Fruit fly (Drosophila melanogaster) whole organism, embryonic: ENCODE measurements around the gene Sec61alpha.

Source experiments
- Ada2b ChIP-seq: fragments of 200-800 bp; sonication (Bioruptor generic); IDR thresholded peaks from 2 replicates; pipeline ENCODE4 v1.3.6; 2022; ENCODE audit warnings: missing biosample characterization, missing genetic modification characterization
- Atf-2 ChIP-seq: fragments of 200-800 bp; sonication (Bioruptor generic); optimal IDR thresholded peaks from 2 replicates; lab custom pipeline; 2016; ENCODE audit warnings: missing biosample characterization, missing genetic modification characterization
- CG10274 ChIP-seq: fragments of 200-800 bp; sonication (Bioruptor generic); optimal IDR thresholded peaks from 3 replicates; lab custom pipeline; 2017; ENCODE audit warnings: missing biosample characterization, mild to moderate bottlenecking, missing genetic modification characterization
- CG10321 ChIP-seq: fragments of 200-800 bp; sonication (Bioruptor generic); IDR thresholded peaks from 2 replicates; pipeline ENCODE4 v1.3.6; 2022; ENCODE audit warnings: missing biosample characterization, missing genetic modification characterization
- CG10979 ChIP-seq: fragments of 200-800 bp; sonication (Bioruptor generic); optimal IDR thresholded peaks from 2 replicates; lab custom pipeline; 2018; ENCODE audit warnings: missing biosample characterization, mild to moderate bottlenecking, missing genetic modification characterization, moderate library complexity
- CG11504 ChIP-seq: fragments of 200-800 bp; sonication (Bioruptor generic); optimal IDR thresholded peaks from 3 replicates; lab custom pipeline; 2019; ENCODE audit warnings: missing biosample characterization, mild to moderate bottlenecking, missing genetic modification characterization, moderate library complexity
- CG11723 ChIP-seq: fragments of 200-800 bp; sonication (Bioruptor generic); optimal IDR thresholded peaks from 2 replicates; lab custom pipeline; 2017; ENCODE audit warnings: missing biosample characterization, mild to moderate bottlenecking, missing genetic modification characterization
- CG13287 ChIP-seq: fragments of 200-800 bp; sonication (Bioruptor generic); IDR thresholded peaks from 2 replicates; pipeline ENCODE4 v1.3.6; 2022; ENCODE audit warnings: missing biosample characterization, missing genetic modification characterization; ENCODE audit not compliant: partially characterized antibody
- CG15601 ChIP-seq: fragments of 200-800 bp; sonication (Bioruptor generic); optimal IDR thresholded peaks from 3 replicates; lab custom pipeline; 2019; ENCODE audit warnings: missing biosample characterization, mild to moderate bottlenecking, missing genetic modification characterization, moderate library complexity
- CG16863 ChIP-seq: fragments of 200-800 bp; sonication (Bioruptor generic); optimal IDR thresholded peaks from 3 replicates; lab custom pipeline; 2016; ENCODE audit warnings: missing biosample characterization, missing genetic modification characterization
- CG32772 ChIP-seq: fragments of 200-800 bp; sonication (Bioruptor generic); IDR thresholded peaks from 2 replicates; pipeline ENCODE4 v1.3.6; 2022; ENCODE audit warnings: missing biosample characterization, missing genetic modification characterization
- CG4360 ChIP-seq: fragments of 200-800 bp; sonication (Bioruptor generic); IDR thresholded peaks from 2 replicates; pipeline ENCODE4 v1.3.6; 2022; ENCODE audit warnings: missing biosample characterization, missing genetic modification characterization
- CG7271 ChIP-seq: fragments of 200-800 bp; sonication (Bioruptor generic); optimal IDR thresholded peaks from 2 replicates; lab custom pipeline; 2018; ENCODE audit warnings: missing biosample characterization, mild to moderate bottlenecking, missing genetic modification characterization, moderate library complexity
- CG7556 ChIP-seq: fragments of 200-800 bp; sonication (Bioruptor generic); optimal IDR thresholded peaks from 2 replicates; lab custom pipeline; 2017; ENCODE audit warnings: missing biosample characterization, mild to moderate bottlenecking, missing genetic modification characterization
- CHES-1-like ChIP-seq: fragments of 200-800 bp; sonication (Bioruptor generic); optimal IDR thresholded peaks from 2 replicates; lab custom pipeline; 2016; ENCODE audit warnings: missing biosample characterization, missing genetic modification characterization
- CTCF ChIP-seq: fragments of 200-800 bp; sonication (Bioruptor generic); optimal IDR thresholded peaks from 2 replicates; lab custom pipeline; 2017; ENCODE audit warnings: missing biosample characterization, mild to moderate bottlenecking, missing genetic modification characterization, moderate library complexity
- CoRest ChIP-seq: fragments of 200-800 bp; sonication (Bioruptor generic); optimal IDR thresholded peaks from 3 replicates; lab custom pipeline; 2018; ENCODE audit warnings: missing biosample characterization, mild to moderate bottlenecking, missing genetic modification characterization, moderate library complexity
- ERR ChIP-seq: fragments of 200-800 bp; sonication (Bioruptor generic); optimal IDR thresholded peaks from 2 replicates; lab custom pipeline; 2016; ENCODE audit warnings: missing biosample characterization, missing genetic modification characterization
- Ets65A ChIP-seq: fragments of 200-800 bp; sonication (Bioruptor generic); peaks from one replicate; lab custom pipeline; 2016; ENCODE audit warnings: missing biosample characterization, missing genetic modification characterization
- HLHmδ ChIP-seq: fragments of 200-800 bp; sonication (Bioruptor generic); optimal IDR thresholded peaks from 2 replicates; lab custom pipeline; 2018; ENCODE audit warnings: missing biosample characterization, mild to moderate bottlenecking, missing genetic modification characterization, moderate library complexity
- Hmr ChIP-seq: fragments of 200-800 bp; sonication (Bioruptor generic); optimal IDR thresholded peaks from 3 replicates; lab custom pipeline; 2017; ENCODE audit warnings: mild to moderate bottlenecking, missing biosample characterization, missing genetic modification reagents, missing genetic modification characterization
- Hsf ChIP-seq: fragments of 200-800 bp; sonication (Bioruptor generic); optimal IDR thresholded peaks from 3 replicates; lab custom pipeline; 2016; ENCODE audit warnings: missing biosample characterization, missing genetic modification characterization
- Lim3 ChIP-seq: fragments of 200-800 bp; sonication (Bioruptor generic); IDR thresholded peaks from 2 replicates; pipeline ENCODE4 v1.3.6; 2022; ENCODE audit warnings: missing biosample characterization, missing genetic modification characterization
- MBD-R2 ChIP-seq: fragments of 200-800 bp; sonication (Bioruptor generic); IDR thresholded peaks from 2 replicates; pipeline ENCODE4 v1.3.6; 2022; ENCODE audit warnings: missing biosample characterization, missing genetic modification characterization
- Myb ChIP-seq: fragments of 200-800 bp; sonication (Bioruptor generic); optimal IDR thresholded peaks from 2 replicates; lab custom pipeline; 2016; ENCODE audit warnings: missing biosample characterization, missing genetic modification characterization
- Rx ChIP-seq: fragments of 200-800 bp; sonication (Bioruptor generic); IDR thresholded peaks from 2 replicates; pipeline ENCODE4 v1.3.6; 2022; ENCODE audit warnings: missing biosample characterization, missing genetic modification characterization
- Side ChIP-seq: fragments of 200-800 bp; sonication (Bioruptor generic); optimal IDR thresholded peaks from 2 replicates; lab custom pipeline; 2016; ENCODE audit warnings: missing biosample characterization, missing genetic modification characterization
- Stat92E ChIP-seq, 3 experiments: fragments of >200 bp in 2 of 3; fragments of 200-800 bp in 1 of 3; sonication (Bioruptor generic) in 1 of 3; optimal IDR thresholded peaks; 2 replicates each; lab custom pipeline; 2017 to 2019; ENCODE audit warnings: missing biosample characterization in 3 of 3, missing genetic modification characterization in 3 of 3, mild to moderate bottlenecking in 1 of 3, moderate library complexity in 1 of 3
- ab ChIP-seq: fragments of 200-800 bp; sonication (Bioruptor generic); optimal IDR thresholded peaks from 2 replicates; lab custom pipeline; 2016; ENCODE audit warnings: missing biosample characterization, missing genetic modification characterization
- cg ChIP-seq: fragments of 200-800 bp; sonication (Bioruptor generic); optimal IDR thresholded peaks from 3 replicates; lab custom pipeline; 2019; ENCODE audit warnings: missing biosample characterization, mild to moderate bottlenecking, missing genetic modification characterization, moderate library complexity
- en ChIP-seq: fragments of 200-800 bp; sonication (Bioruptor generic); optimal IDR thresholded peaks from 2 replicates; lab custom pipeline; 2016; ENCODE audit warnings: missing biosample characterization, missing genetic modification characterization
- fd64A ChIP-seq: fragments of 200-800 bp; sonication (Bioruptor generic); optimal IDR thresholded peaks from 3 replicates; lab custom pipeline; 2018; ENCODE audit warnings: missing biosample characterization, mild to moderate bottlenecking, missing genetic modification characterization
- ftz-f1 ChIP-seq: fragments of 200-800 bp; sonication (Bioruptor generic); optimal IDR thresholded peaks from 2 replicates; lab custom pipeline; 2016; ENCODE audit warnings: missing biosample characterization, missing genetic modification characterization
- hth ChIP-seq: fragments of >200 bp; optimal IDR thresholded peaks from 2 replicates; lab custom pipeline; 2017; ENCODE audit warnings: inconsistent platforms
- ind ChIP-seq: fragments of 200-800 bp; sonication (Bioruptor generic); optimal IDR thresholded peaks from 3 replicates; lab custom pipeline; 2016; ENCODE audit warnings: missing biosample characterization, missing genetic modification characterization
- ken ChIP-seq: fragments of 200-800 bp; sonication (Bioruptor generic); IDR thresholded peaks from 3 replicates; pipeline ENCODE4 v1.3.6; 2022; ENCODE audit warnings: missing biosample characterization, missing genetic modification characterization
- nerfin-2 ChIP-seq: fragments of 200-800 bp; sonication (Bioruptor generic); IDR thresholded peaks from 2 replicates; pipeline ENCODE4 v1.3.6; 2022; ENCODE audit warnings: missing biosample characterization, missing genetic modification characterization; ENCODE audit not compliant: partially characterized antibody
- pan ChIP-seq, 4 experiments: fragments of >200 bp in 3 of 4; fragments of 200-800 bp in 1 of 4; sonication (Bioruptor generic) in 1 of 4; optimal IDR thresholded peaks in 3 of 4; IDR thresholded peaks in 1 of 4; 2 replicates each; pipeline versions ENCODE4 v1.3.6 to Lab custom; 2017 to 2022; ENCODE audit warnings: missing biosample characterization in 2 of 4, missing genetic modification characterization in 2 of 4, mixed read lengths in 1 of 4
- pita ChIP-seq: fragments of 200-800 bp; sonication (Bioruptor generic); optimal IDR thresholded peaks from 2 replicates; lab custom pipeline; 2017; ENCODE audit warnings: missing biosample characterization, mild to moderate bottlenecking, missing genetic modification characterization
- row ChIP-seq: fragments of 200-800 bp; sonication (Bioruptor generic); IDR thresholded peaks from 3 replicates; pipeline ENCODE4 v1.3.6; 2022; ENCODE audit warnings: missing biosample characterization, missing genetic modification characterization
- salm ChIP-seq: fragments of 200-800 bp; sonication (Bioruptor generic); optimal IDR thresholded peaks from 2 replicates; lab custom pipeline; 2018; ENCODE audit warnings: missing biosample characterization, mild to moderate bottlenecking, missing genetic modification characterization
- slou ChIP-seq: fragments of 200-800 bp; sonication (Bioruptor generic); optimal IDR thresholded peaks from 3 replicates; lab custom pipeline; 2016; ENCODE audit warnings: missing biosample characterization, missing genetic modification characterization
- slp2 ChIP-seq: fragments of 200-800 bp; sonication (Bioruptor generic); optimal IDR thresholded peaks from 2 replicates; lab custom pipeline; 2016; ENCODE audit warnings: missing biosample characterization, missing genetic modification characterization
- sob ChIP-seq: fragments of 200-800 bp; sonication (Bioruptor generic); IDR thresholded peaks from 2 replicates; pipeline ENCODE4 v1.3.6; 2022; ENCODE audit warnings: missing biosample characterization, missing genetic modification characterization
- tll ChIP-seq, 2 experiments: fragments of 200-800 bp in 1 of 2; fragments of >200 bp in 1 of 2; sonication (Bioruptor generic) in 1 of 2; optimal IDR thresholded peaks; 2 replicates each; lab custom pipeline; 2017 to 2019; ENCODE audit warnings: missing biosample characterization in 2 of 2, missing genetic modification characterization in 2 of 2, mild to moderate bottlenecking in 1 of 2, moderate library complexity in 1 of 2
- trem ChIP-seq: fragments of 200-800 bp; optimal IDR thresholded peaks from 3 replicates; lab custom pipeline; 2019; ENCODE audit warnings: missing biosample characterization, mild to moderate bottlenecking, missing genetic modification characterization, moderate library complexity
- unpg ChIP-seq: fragments of 200-800 bp; sonication (Bioruptor generic); optimal IDR thresholded peaks from 3 replicates; lab custom pipeline; 2018; ENCODE audit warnings: missing biosample characterization, mild to moderate bottlenecking, missing genetic modification characterization, moderate library complexity
- wdn ChIP-seq: fragments of 200-800 bp; sonication (Bioruptor generic); IDR thresholded peaks from 2 replicates; pipeline ENCODE4 v1.3.6; 2022; ENCODE audit warnings: missing biosample characterization, missing genetic modification characterization

Sec61alpha gene

DNA sequence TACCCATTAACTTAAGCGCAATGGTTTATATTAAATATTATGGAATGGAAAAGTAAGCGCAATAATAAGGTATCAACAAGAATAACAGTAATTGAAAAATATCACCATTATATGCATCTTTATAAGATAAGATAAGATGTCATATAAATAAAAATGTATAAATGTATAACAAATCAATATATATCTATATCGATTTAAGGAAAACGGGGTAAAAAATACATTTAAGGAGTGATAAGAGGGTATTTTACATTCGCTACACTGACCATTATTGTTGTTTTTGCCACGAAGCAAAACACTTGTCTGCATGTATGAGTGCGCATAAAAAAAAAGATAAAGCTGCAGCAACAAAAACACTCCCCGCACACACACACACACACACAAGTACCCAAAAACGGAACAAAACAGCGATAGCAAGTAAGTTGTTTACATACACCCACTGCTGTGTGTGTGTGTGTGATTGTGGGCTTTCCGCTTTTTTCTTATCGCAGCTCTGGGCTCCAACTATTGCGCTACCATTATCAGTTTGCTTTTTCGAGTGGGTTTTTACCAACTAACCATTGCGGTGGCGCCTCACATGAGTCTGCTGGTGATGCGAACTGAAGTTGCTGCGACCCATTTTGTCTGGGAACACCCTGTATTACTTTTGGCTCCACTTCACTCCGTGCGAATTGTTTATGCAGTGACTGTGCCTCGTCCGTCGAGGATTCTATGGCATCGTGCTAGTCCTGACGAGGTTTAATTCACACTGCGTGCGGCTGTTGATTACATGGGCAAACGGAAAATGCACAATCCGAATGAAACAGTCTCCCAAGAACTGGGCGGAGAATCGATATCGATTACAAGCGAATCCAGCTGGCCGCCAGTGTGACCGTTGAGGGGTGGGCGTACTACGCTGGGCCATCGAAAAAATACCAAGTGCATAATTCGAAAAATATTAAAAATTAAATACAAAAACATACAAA is 7.0 kb downstream of the Sec61alpha start, which contains the start of gene mmy (continued):
- peak; percentile 51 for TF ChIP-seq Ets65A (GFP tag; lab: Kevin White, UChicago)
- peak; percentile 13 for TF ChIP-seq salm (tag; lab: Kevin White, UChicago)
- TF ChIP-seq CTCF (GFP tag; lab: Kevin White, UChicago): peak; percentile 64
- peak; percentile 62 for TF ChIP-seq MBD-R2 (GFP tag; lab: Robert Waterston, UW)
- TF ChIP-seq ab: no peak
- peak; percentile 55 for TF ChIP-seq CG13287
- peak; percentile 61 for TF ChIP-seq CG10979 (tag; lab: Kevin White, UChicago)
- TF ChIP-seq Side (GFP tag; lab: Kevin White, UChicago): peak; percentile 45
- peak; percentile 72 for TF ChIP-seq HLHmδ (GFP tag; lab: Kevin White, UChicago)
- TF ChIP-seq CG10274: no peak
- peak; percentile 33 for TF ChIP-seq Myb (GFP tag; lab: Kevin White, UChicago)
- TF ChIP-seq CG7556 (GFP tag; lab: Kevin White, UChicago): peak; percentile 58
- peak; percentile 74 for TF ChIP-seq row (GFP tag; lab: Robert Waterston, UW)
- peak; percentile 54; the same call in 1 of the 2 replicates for TF ChIP-seq CG32772 (GFP tag; lab: Robert Waterston, UW)
- no peak for TF ChIP-seq tll (GFP tag; optimal IDR thresholded peaks at IDR 0.05; lab: Kevin White, UChicago)
- TF ChIP-seq CG10321 (GFP tag; lab: Robert Waterston, UW): no peak
- TF ChIP-seq CG11723 (GFP tag; lab: Kevin White, UChicago): no peak
- TF ChIP-seq Atf-2 (GFP tag; lab: Kevin White, UChicago): no peak
- TF ChIP-seq Lim3 (GFP tag; lab: Robert Waterston, UW): no peak
- TF ChIP-seq en (GFP tag; lab: Kevin White, UChicago): peak; percentile 10
- TF ChIP-seq CHES-1-like (GFP tag; lab: Kevin White, UChicago): peak; percentile 79
- TF ChIP-seq CG16863: peak; percentile 14
- TF ChIP-seq CG4360 (GFP tag; lab: Robert Waterston, UW): peak; percentile 82
- no peak for TF ChIP-seq hth (lab: Kevin White, UChicago)
- peak; percentile 51 for TF ChIP-seq fd64A
- peak; percentile 56 for TF ChIP-seq Hmr (GFP tag; lab: Kevin White, UChicago)
- 0 out of 2 replicates have a peak, but pooled peaks have one; percentile 27 for TF ChIP-seq nerfin-2 (GFP tag; lab: Robert Waterston, UW)
- no peak for TF ChIP-seq slou
- no peak; the same call in 1 of the 2 replicates for TF ChIP-seq wdn (GFP tag; lab: Robert Waterston, UW)
- TF ChIP-seq ind (GFP tag; lab: Kevin White, UChicago): peak; percentile 12
- TF ChIP-seq Rx (GFP tag; lab: Robert Waterston, UW): no peak
- no peak for TF ChIP-seq pita (GFP tag; lab: Kevin White, UChicago)
- no peak for TF ChIP-seq sob (GFP tag; lab: Robert Waterston, UW)
- TF ChIP-seq trem (tag; lab: Kevin White, UChicago): peak; percentile 38
- TF ChIP-seq Ada2b (GFP tag; lab: Robert Waterston, UW): no peak
- no peak for TF ChIP-seq CG15601 (tag; lab: Kevin White, UChicago)
- peak; percentile 98 for TF ChIP-seq cg (GFP tag; lab: Kevin White, UChicago)
- TF ChIP-seq Stat92E (GFP tag; optimal IDR thresholded peaks at IDR 0.05; lab: Kevin White, UChicago): peak in 1 of 3 experiments; percentile 32
- peak; percentile 29 for TF ChIP-seq ftz-f1 (GFP tag; lab: Kevin White, UChicago)
- TF ChIP-seq Hsf (GFP tag; lab: Kevin White, UChicago): peak; percentile 1
- TF ChIP-seq CG7271 (tag; lab: Kevin White, UChicago): peak; percentile 32
- no peak for TF ChIP-seq pan (optimal IDR thresholded peaks at IDR 0.05; lab: Kevin White, UChicago)
- peak in 1 of 2 experiments; percentile 30 for TF ChIP-seq pan (GFP tag; optimal IDR thresholded peaks at IDR 0.05 in 1 of 2, IDR thresholded peaks at IDR 0.05 in 1 of 2)
- TF ChIP-seq CoRest (tag; lab: Kevin White, UChicago): peak; percentile 69
- no peak for TF ChIP-seq slp2 (GFP tag; lab: Kevin White, UChicago)
- TF ChIP-seq ERR: peak; percentile 50
- TF ChIP-seq ken: no peak
- TF ChIP-seq unpg: peak; percentile 60
- TF ChIP-seq CG11504 (tag; lab: Kevin White, UChicago): peak; percentile 78
